Worm (Caenorhabditis elegans) whole organism, L4 larva: ENCODE data around the gene F07G6.2.
A peak's percentile ranks its signal among the peaks of the same experiment; 100 is the strongest.
"Not testable (repeated sequence)": the region's sequence is repeated elsewhere in the genome, so short reads cannot be mapped to it uniquely, and the experiment has no call there.

ENCODE experiments used
- F26F4.8 ChIP-seq: fragments of 200-800 bp; sonication (Bioruptor generic); conservative IDR thresholded peaks from 2 replicates; pipeline ENCODE4 v1.3.6; 2022; ENCODE audit warnings: missing genetic modification characterization, missing compliant biosample characterization
- F37D6.2 ChIP-seq: sonication (generic microtip); optimal IDR thresholded peaks from 2 replicates; lab custom pipeline; 2016; ENCODE audit warnings: mild to moderate bottlenecking, missing genetic modification characterization, missing compliant biosample characterization
- F44E2.7 ChIP-seq: fragments of 200-800 bp; sonication (Bioruptor generic); IDR thresholded peaks from 2 replicates; pipeline ENCODE4 v2.1.2; 2022; ENCODE audit warnings: missing genetic modification characterization, missing compliant biosample characterization
- Y5F2A.4 ChIP-seq: fragments of 200-800 bp; sonication (Bioruptor generic); optimal IDR thresholded peaks from 2 replicates; lab custom pipeline; 2018; ENCODE audit warnings: mild to moderate bottlenecking, missing genetic modification characterization, missing compliant biosample characterization
- ZK337.2 ChIP-seq: fragments of 200-800 bp; sonication (Bioruptor generic); IDR thresholded peaks from 2 replicates; pipeline ENCODE4 v1.3.6; 2022; ENCODE audit warnings: missing genetic modification reagents, missing genetic modification characterization, missing compliant biosample characterization
- aha-1 ChIP-seq: fragments of 150-350 bp; peaks from one replicate; lab custom pipeline; 2014; ENCODE audit warnings: missing biosample characterization, missing genetic modification characterization
- aly-2 ChIP-seq: sonication (generic microtip); optimal IDR thresholded peaks from 2 replicates; lab custom pipeline; 2018; ENCODE audit warnings: missing biosample characterization, missing genetic modification characterization
- arid-1 ChIP-seq: fragments of 200-800 bp; sonication (Bioruptor generic); conservative IDR thresholded peaks from 2 replicates; pipeline ENCODE4 v1.3.6; 2022; ENCODE audit warnings: missing genetic modification reagents, missing genetic modification characterization, missing compliant biosample characterization
- ceh-32 ChIP-seq: sonication (generic microtip); optimal IDR thresholded peaks from 2 replicates; lab custom pipeline; 2016; ENCODE audit warnings: mild to moderate bottlenecking, missing genetic modification characterization, missing compliant biosample characterization; ENCODE audit not compliant: poor library complexity
- ces-1 ChIP-seq: fragments of 150-350 bp; sonication (generic microtip); optimal IDR thresholded peaks from 4 replicates; lab custom pipeline; 2014; ENCODE audit warnings: missing biosample characterization, missing genetic modification reagents, missing genetic modification characterization
- daf-12 ChIP-seq: fragments of 150-350 bp; optimal IDR thresholded peaks from 2 replicates; lab custom pipeline; 2014; ENCODE audit warnings: missing biosample characterization, missing genetic modification reagents, missing genetic modification characterization
- daf-16 ChIP-seq, 3 experiments: sonication (generic microtip); optimal IDR thresholded peaks; 2 replicates each; lab custom pipeline; 2016 to 2017; ENCODE audit warnings: missing genetic modification characterization in 3 of 3, missing genetic modification reagents in 3 of 3, mild to moderate bottlenecking in 2 of 3, missing compliant biosample characterization in 2 of 3, missing biosample characterization in 1 of 3, moderate library complexity in 1 of 3
- dmd-6 ChIP-seq: fragments of 200-800 bp; sonication (Bioruptor generic); IDR thresholded peaks from 2 replicates; pipeline ENCODE4 v1.3.6; 2022; ENCODE audit warnings: missing genetic modification reagents, missing genetic modification characterization, missing compliant biosample characterization
- egl-27 ChIP-seq: sonication (generic microtip); optimal IDR thresholded peaks from 3 replicates; lab custom pipeline; 2017; ENCODE audit warnings: missing biosample characterization, missing genetic modification reagents, missing genetic modification characterization
- egl-43 ChIP-seq: fragments of 200-800 bp; sonication (Bioruptor generic); IDR thresholded peaks from 2 replicates; pipeline ENCODE4 v1.3.6; 2022; ENCODE audit warnings: missing genetic modification reagents, missing genetic modification characterization, missing compliant biosample characterization
- fkh-10 ChIP-seq: fragments of 150-350 bp; optimal IDR thresholded peaks from 2 replicates; lab custom pipeline; 2014; ENCODE audit warnings: missing biosample characterization, missing genetic modification reagents, missing genetic modification characterization
- lsy-2 ChIP-seq, 2 experiments: fragments of 150-350 bp in 1 of 2; sonication (generic microtip) in 1 of 2; optimal IDR thresholded peaks; 2 replicates each; lab custom pipeline; 2014 to 2017; ENCODE audit warnings: missing biosample characterization in 2 of 2, missing genetic modification characterization in 2 of 2
- mdl-1 ChIP-seq, 2 experiments: fragments of 150-350 bp in 1 of 2; sonication (generic microtip) in 1 of 2; optimal IDR thresholded peaks; 2 replicates each; lab custom pipeline; 2014 to 2017; ENCODE audit warnings: missing biosample characterization in 2 of 2, missing genetic modification characterization in 2 of 2
- mdt-29 ChIP-seq: fragments of 200-800 bp; sonication (Bioruptor generic); IDR thresholded peaks from 2 replicates; pipeline ENCODE4 v1.3.6; 2022; ENCODE audit warnings: missing genetic modification reagents, missing genetic modification characterization, missing compliant biosample characterization
- mxl-2 ChIP-seq: fragments of 200-800 bp; sonication (Bioruptor generic); conservative IDR thresholded peaks from 2 replicates; pipeline ENCODE4 v1.3.6; 2022; ENCODE audit warnings: missing genetic modification reagents, missing genetic modification characterization, missing compliant biosample characterization
- nhr-10 ChIP-seq: fragments of 150-350 bp; optimal IDR thresholded peaks from 2 replicates; lab custom pipeline; 2014; ENCODE audit warnings: missing biosample characterization, missing genetic modification characterization
- nhr-11 ChIP-seq: fragments of 150-350 bp; optimal IDR thresholded peaks from 2 replicates; lab custom pipeline; 2014; ENCODE audit warnings: missing biosample characterization, missing genetic modification characterization
- nhr-42 ChIP-seq: fragments of 200-800 bp; sonication (Bioruptor generic); IDR thresholded peaks from 2 replicates; pipeline ENCODE4 v1.3.6; 2022; ENCODE audit warnings: missing genetic modification characterization, missing compliant biosample characterization
- nhr-48 ChIP-seq: sonication (generic microtip); optimal IDR thresholded peaks from 2 replicates; lab custom pipeline; 2016; ENCODE audit warnings: mild to moderate bottlenecking, missing genetic modification characterization, missing compliant biosample characterization
- pqm-1 ChIP-seq: sonication (generic microtip); optimal IDR thresholded peaks from 2 replicates; lab custom pipeline; 2017; ENCODE audit warnings: missing biosample characterization, missing genetic modification characterization
- rbr-2 ChIP-seq: sonication (generic microtip); optimal IDR thresholded peaks from 2 replicates; lab custom pipeline; 2016; ENCODE audit warnings: missing genotype, missing genetic modification characterization, missing compliant biosample characterization
- set-16 ChIP-seq: fragments of 200-800 bp; sonication (Bioruptor generic); IDR thresholded peaks from 2 replicates; pipeline ENCODE4 v1.3.6; 2022; ENCODE audit warnings: missing genetic modification reagents, missing genetic modification characterization, missing compliant biosample characterization
- unc-130 ChIP-seq: sonication (generic microtip); optimal IDR thresholded peaks from 2 replicates; lab custom pipeline; 2016; ENCODE audit warnings: missing genetic modification reagents, missing genetic modification characterization, missing compliant biosample characterization
- unc-62 ChIP-seq, 3 experiments: fragments of 150-350 bp in 1 of 3; sonication (generic microtip); optimal IDR thresholded peaks in 2 of 3; peaks in 1 of 3; 1 replicate in 1 of 3; 2 replicates in 2 of 3; lab custom pipeline; 2014 to 2017; ENCODE audit warnings: missing biosample characterization in 3 of 3, missing genetic modification characterization in 3 of 3, missing genetic modification reagents in 3 of 3, missing genotype in 1 of 3
- zip-11 ChIP-seq: fragments of 200-800 bp; sonication (Bioruptor generic); IDR thresholded peaks from 2 replicates; pipeline ENCODE4 v1.3.6; 2022; ENCODE audit warnings: missing genetic modification characterization, missing compliant biosample characterization

F07G6.2 gene

ce11 chrX:1696879-1697278 lies 30.3 kb upstream of the F07G6.2 start, which contains the start of gene C36C9.4:
C36C9.4 (minus strand) TSS chrX:1696979.
- TF ChIP-seq ceh-32 (tag; lab: Kevin White, UChicago); F37D6.2 (tag; lab: Kevin White, UChicago); lsy-2 (tag; optimal IDR thresholded peaks at IDR 0.05; lab: Kevin White, UChicago): not testable (repeated sequence)

DNA sequence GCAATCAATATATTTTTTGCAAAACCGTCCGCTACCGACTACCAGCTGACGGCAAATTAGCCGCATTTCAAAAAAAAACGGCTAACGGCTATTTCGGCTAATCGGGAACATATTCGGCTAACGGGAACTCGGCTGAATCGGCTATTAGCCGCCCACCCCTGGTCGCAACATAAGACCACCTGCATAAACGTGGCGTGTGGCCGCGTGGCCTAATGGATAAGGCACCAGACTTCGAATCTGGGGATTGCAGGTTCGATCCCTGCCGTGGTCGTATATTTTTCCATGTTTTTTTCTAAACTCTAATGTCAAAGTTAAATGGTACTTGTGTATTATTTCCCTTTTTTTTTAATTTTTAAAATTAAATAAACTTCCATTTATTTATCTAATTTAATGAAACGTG lies 28.7 kb upstream of the F07G6.2 start:
- no peak for TF ChIP-seq ZK337.2 (GFP tag; lab: Robert Waterston, UW)
- TF ChIP-seq nhr-42 (GFP tag; lab: Robert Waterston, UW) = no peak
- no peak for TF ChIP-seq daf-12

DNA sequence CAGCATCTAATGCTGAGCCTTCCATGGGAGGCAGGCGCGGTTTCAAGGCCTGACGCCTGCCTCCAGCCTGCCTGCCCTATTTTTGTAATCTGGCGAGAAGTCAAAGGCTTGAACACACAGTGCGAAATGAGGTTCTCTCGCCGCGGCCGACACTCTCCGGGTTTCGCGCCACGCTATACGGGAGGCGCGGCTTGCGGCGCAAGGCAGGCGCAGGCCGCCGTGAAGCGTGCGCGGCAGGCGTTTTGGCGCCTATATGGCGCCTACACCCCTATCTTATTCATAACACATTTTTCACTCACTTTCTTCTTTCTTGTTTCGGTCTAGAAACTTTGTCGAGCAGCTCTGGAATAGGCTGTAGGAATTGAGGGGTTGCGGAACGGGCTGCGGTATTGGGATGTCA lies 24.1 kb upstream of the F07G6.2 start:
- TF ChIP-seq set-16 (GFP tag; lab: Robert Waterston, UW) (peak; percentile 92), F44E2.7 (GFP tag; lab: Robert Waterston, UW) (no peak), egl-43 (GFP tag; lab: Robert Waterston, UW) (peak; percentile 64; the same call in 1 of the 2 replicates), aha-1 (peak; percentile 44)

DNA sequence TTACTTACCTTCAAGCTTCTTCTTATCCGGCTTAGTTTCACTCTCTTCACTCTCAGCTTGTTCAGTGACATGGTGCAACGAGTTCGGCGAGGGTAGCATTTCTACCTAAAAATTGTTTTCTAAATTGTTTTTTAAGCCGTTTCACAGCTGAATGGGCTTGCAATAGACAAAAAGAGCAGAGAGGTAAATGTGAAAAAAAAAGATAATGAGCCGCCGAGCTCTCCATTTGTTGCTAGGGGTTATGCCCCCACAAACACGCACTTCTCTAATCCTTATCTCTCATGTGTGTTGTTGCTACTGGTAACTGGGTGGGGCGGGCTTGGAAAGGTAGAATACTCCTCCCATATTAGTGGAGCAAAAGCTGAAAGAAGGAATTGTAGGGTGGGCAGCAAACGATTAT lies 23.3 kb upstream of the F07G6.2 start, which contains the start of gene C36C9.5:
Gene C36C9.5, minus strand, starts transcription at position 101 of the 400 bp plus-strand sequence.
- TF ChIP-seq ceh-32 (tag; lab: Kevin White, UChicago) = no peak

DNA sequence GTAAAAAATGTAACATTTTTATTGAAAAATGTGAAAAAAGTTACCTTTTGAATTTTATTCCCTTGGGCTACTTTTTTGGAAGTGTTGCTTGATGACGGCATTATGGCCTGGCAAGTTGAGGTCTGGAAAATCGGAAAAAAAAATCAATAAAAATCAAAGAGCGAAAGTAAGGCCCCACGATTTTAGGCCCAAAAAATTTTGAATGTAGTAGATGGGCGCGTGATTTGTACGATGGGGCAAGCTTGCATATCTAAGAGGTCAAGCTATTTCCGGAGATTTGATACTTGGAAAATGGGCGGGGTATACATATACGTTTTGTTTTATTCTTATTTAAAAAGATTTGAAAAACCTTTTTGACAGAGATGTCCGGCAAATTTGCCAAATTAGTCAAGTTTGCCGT lies 20.6 kb upstream of the F07G6.2 start, which contains the start of gene F07G6.5:
Gene F07G6.5, minus strand, starts transcription at position 101 of the 400 bp plus-strand sequence.
- TF ChIP-seq nhr-48 (tag; lab: Kevin White, UChicago) (no peak), mdt-29 (GFP tag; lab: Robert Waterston, UW) (no peak), rbr-2 (no peak), unc-130 (GFP tag; lab: Kevin White, UChicago) (no peak), fkh-10 (GFP tag; lab: Kevin White, UChicago) (no peak), nhr-10 (no peak), nhr-11 (no peak), mdl-1 (tag; optimal IDR thresholded peaks at IDR 0.05; lab: Kevin White, UChicago) (no peak), unc-62 (GFP tag; optimal IDR thresholded peaks at IDR 0.05 in 1 of 2; lab: Kevin White, UChicago) (no peak), unc-62 (tag; optimal IDR thresholded peaks at IDR 0.05; lab: Kevin White, UChicago) (no peak), dmd-6 (GFP tag; lab: Robert Waterston, UW) (no peak)

- 0 out of 2 replicates have a peak, but pooled peaks have one; percentile 21 for TF ChIP-seq F26F4.8 (GFP tag; lab: Robert Waterston, UW)
- TF ChIP-seq, all 104 proteins: peak for 1; not testable (repeated sequence) for 103
These were observed 19.9 kb upstream of the F07G6.2 start for ce11 chrX:1707270-1707669.

- TF ChIP-seq unc-62 (GFP tag; optimal IDR thresholded peaks at IDR 0.05 in 1 of 2; lab: Kevin White, UChicago) (peak in 1 of 2 experiments; percentile 28), unc-62 (tag; optimal IDR thresholded peaks at IDR 0.05; lab: Kevin White, UChicago) (no peak), aha-1 (peak; percentile 48), mxl-2 (no peak)
These were observed 14.6 kb upstream of the F07G6.2 start, which contains the start of gene fbxa-52 for ce11 chrX:1712538-1712937. fbxa-52 (minus strand) TSS chrX:1712638.

DNA sequence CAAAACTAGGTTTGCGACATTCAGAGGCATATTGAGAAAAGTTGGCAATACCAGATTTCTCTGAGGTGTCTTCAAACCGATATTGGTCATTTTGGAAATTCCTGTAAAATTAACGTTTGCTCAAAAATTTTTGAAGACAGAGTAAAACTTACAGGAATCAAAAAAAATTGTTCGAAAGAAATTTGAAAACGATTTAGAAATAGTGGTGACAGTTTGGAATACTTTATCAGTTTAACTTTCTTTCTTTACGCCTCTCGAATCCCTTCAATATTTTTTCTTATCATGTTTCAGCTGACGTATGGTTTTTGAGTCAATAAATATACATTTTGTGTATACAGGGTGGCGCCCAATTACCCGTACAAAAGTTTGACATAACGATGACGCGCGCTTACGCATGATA lies 8.7 kb upstream of the F07G6.2 start, which contains the start of gene fbxa-53:
Gene fbxa-53, minus strand, starts transcription at position 101 of the 400 bp plus-strand sequence.
- TF ChIP-seq ceh-32 (tag; lab: Kevin White, UChicago) = no peak
- no peak for TF ChIP-seq zip-11 (GFP tag; lab: Robert Waterston, UW)
- TF ChIP-seq arid-1 (GFP tag; lab: Robert Waterston, UW) = no peak
- no peak for TF ChIP-seq Y5F2A.4 (GFP tag; lab: Kevin White, UChicago)
- no peak for TF ChIP-seq set-16 (GFP tag; lab: Robert Waterston, UW)
- TF ChIP-seq ces-1 (GFP tag; lab: Kevin White, UChicago) = no peak
- peak; percentile 17 for TF ChIP-seq pqm-1 (tag; lab: Kevin White, UChicago)
- no peak for TF ChIP-seq egl-27
- no peak for TF ChIP-seq aly-2 (tag; lab: Kevin White, UChicago)
- no peak for TF ChIP-seq daf-16 (GFP tag; optimal IDR thresholded peaks at IDR 0.05; lab: Kevin White, UChicago)
- TF ChIP-seq daf-16 (tag; optimal IDR thresholded peaks at IDR 0.05; lab: Kevin White, UChicago) = peak; percentile 25
- no peak for TF ChIP-seq rbr-2
